Fruit fly (Drosophila melanogaster) whole organism, adult: ENCODE results near the gene mid.
A peak's percentile ranks its signal among the peaks of the same experiment; 100 is the strongest.

ENCODE experiments used
- kay ChIP-seq: fragments of 200-800 bp; sonication (Bioruptor generic); peaks from one replicate; lab custom pipeline; 2016; ENCODE audit warnings: missing biosample characterization, missing genetic modification characterization, borderline replicate concordance
- toe ChIP-seq: fragments of 200-800 bp; sonication (Bioruptor generic); optimal IDR thresholded peaks from 2 replicates; lab custom pipeline; 2016; ENCODE audit warnings: missing biosample characterization, missing genetic modification characterization

DNA sequence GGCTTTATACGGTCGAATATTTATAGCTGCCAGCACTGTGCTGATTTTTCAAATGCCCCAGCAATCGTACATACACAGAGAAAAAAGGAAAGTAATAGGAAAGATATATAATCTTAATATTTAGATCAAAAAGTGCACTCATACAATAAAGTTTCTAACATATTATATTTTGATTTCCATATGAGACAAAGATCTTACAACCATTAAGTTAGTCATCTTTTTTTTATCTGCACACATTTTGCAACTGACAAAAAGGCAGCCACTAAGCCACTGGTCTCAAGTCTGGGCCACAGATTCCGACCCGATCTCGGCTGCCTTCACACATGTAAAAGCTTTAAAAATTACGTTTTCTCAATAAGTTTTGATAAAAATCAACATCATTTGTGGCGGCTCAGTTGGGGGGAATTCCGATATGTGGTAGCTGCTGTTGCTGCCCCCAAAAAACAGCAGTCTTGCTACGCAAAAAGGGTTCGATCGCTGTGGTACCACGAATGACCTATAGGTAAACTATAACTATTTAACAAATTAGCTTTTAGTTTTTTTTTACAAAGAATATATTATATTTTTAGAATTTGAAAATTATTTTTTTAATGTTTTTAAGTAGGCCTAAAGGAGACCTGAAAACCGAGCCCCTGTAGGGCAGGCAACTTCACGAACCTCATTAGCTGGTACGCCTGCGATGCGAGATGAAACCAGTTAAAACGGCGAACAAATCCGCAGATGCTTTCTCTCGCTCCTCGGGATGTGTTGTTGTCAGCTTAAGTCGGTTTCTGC, 32.5 kb upstream of the mid start:
- TF ChIP-seq kay (GFP tag; lab: Kevin White, UChicago) (peak; percentile 13), toe (GFP tag; lab: Kevin White, UChicago) (no peak)
